Worm (Caenorhabditis elegans) whole organism, L1 larva: ENCODE results near the gene atg-16.1.

Experiments
- C16A3.4 ChIP-seq: fragments of 150-350 bp; optimal IDR thresholded peaks from 2 replicates; lab custom pipeline; 2014; ENCODE audit warnings: missing biosample characterization, missing genetic modification characterization
- F16B12.6 ChIP-seq: fragments of 150-350 bp; optimal IDR thresholded peaks from 2 replicates; lab custom pipeline; 2014; ENCODE audit warnings: missing biosample characterization, missing genetic modification characterization
- blmp-1 ChIP-seq: fragments of 150-350 bp; optimal IDR thresholded peaks from 2 replicates; lab custom pipeline; 2014; ENCODE audit warnings: missing biosample characterization, missing genetic modification characterization
- ceh-82 ChIP-seq, 3 experiments: fragments of 150-350 bp in 1 of 3; sonication (generic microtip) in 2 of 3; optimal IDR thresholded peaks; 2 replicates each; lab custom pipeline; 2014 to 2017; ENCODE audit warnings: missing biosample characterization in 3 of 3, missing genetic modification characterization in 3 of 3
- dpl-1 ChIP-seq, 3 experiments: fragments of 150-350 bp in 2 of 3; sonication (generic microtip) in 1 of 3; optimal IDR thresholded peaks; 2 replicates each; lab custom pipeline; 2014 to 2017; ENCODE audit warnings: missing biosample characterization in 3 of 3, missing genetic modification characterization in 3 of 3, missing genetic modification reagents in 3 of 3
- dsc-1 ChIP-seq: sonication (generic microtip); optimal IDR thresholded peaks from 2 replicates; lab custom pipeline; 2016; ENCODE audit warnings: mild to moderate bottlenecking, missing genetic modification characterization, missing compliant biosample characterization
- efl-1 ChIP-seq, 4 experiments: fragments of 150-350 bp; optimal IDR thresholded peaks in 3 of 4; peaks in 1 of 4; 1 replicate in 1 of 4; 2 replicates in 3 of 4; lab custom pipeline; 2014; ENCODE audit warnings: missing biosample characterization in 2 of 4, missing genetic modification characterization in 2 of 4, missing genetic modification reagents in 2 of 4
- egl-27 ChIP-seq, 2 experiments: fragments of 150-350 bp in 1 of 2; sonication (generic microtip); optimal IDR thresholded peaks; 3 replicates each; lab custom pipeline; 2017 to 2018; ENCODE audit warnings: missing biosample characterization in 2 of 2, missing genetic modification characterization in 2 of 2, missing genetic modification reagents in 2 of 2
- elt-3 ChIP-seq, 6 experiments: fragments of 150-350 bp in 1 of 6; sonication (generic microtip); optimal IDR thresholded peaks; 2 replicates each; lab custom pipeline; 2017 to 2018; ENCODE audit warnings: missing biosample characterization in 6 of 6, missing genetic modification characterization in 6 of 6, inconsistent platforms in 1 of 6
- fkh-8 ChIP-seq: sonication (generic microtip); optimal IDR thresholded peaks from 2 replicates; lab custom pipeline; 2016; ENCODE audit warnings: mild to moderate bottlenecking, missing genetic modification characterization, missing compliant biosample characterization
- hlh-17 ChIP-seq: fragments of 200-800 bp; sonication (Bioruptor generic); optimal IDR thresholded peaks from 2 replicates; lab custom pipeline; 2018; ENCODE audit warnings: missing genetic modification characterization, mild to moderate bottlenecking, missing compliant biosample characterization, moderate library complexity, borderline replicate concordance
- hlh-4 ChIP-seq: sonication (generic microtip); optimal IDR thresholded peaks from 2 replicates; lab custom pipeline; 2016; ENCODE audit warnings: mild to moderate bottlenecking, missing genetic modification characterization, missing compliant biosample characterization
- hpl-2 ChIP-seq: fragments of 150-350 bp; optimal IDR thresholded peaks from 2 replicates; lab custom pipeline; 2014; ENCODE audit warnings: missing biosample characterization, missing genetic modification reagents, missing genetic modification characterization
- irx-1 ChIP-seq: sonication (generic microtip); optimal IDR thresholded peaks from 2 replicates; lab custom pipeline; 2016; ENCODE audit warnings: missing genetic modification characterization, missing compliant biosample characterization
- jun-1 ChIP-seq: fragments of 150-350 bp; optimal IDR thresholded peaks from 2 replicates; lab custom pipeline; 2014; ENCODE audit warnings: missing biosample characterization, missing genetic modification reagents, missing genetic modification characterization
- lin-13 ChIP-seq: fragments of 150-350 bp; optimal IDR thresholded peaks from 2 replicates; lab custom pipeline; 2014; ENCODE audit warnings: missing biosample characterization, missing genetic modification reagents, missing genetic modification characterization
- lin-14 ChIP-seq: fragments of 200-800 bp; sonication (Bioruptor generic); optimal IDR thresholded peaks from 2 replicates; lab custom pipeline; 2018; ENCODE audit warnings: mild to moderate bottlenecking, missing genetic modification characterization, moderate library complexity, missing compliant biosample characterization
- lin-15B ChIP-seq: fragments of 150-350 bp; sonication (generic microtip); optimal IDR thresholded peaks from 3 replicates; lab custom pipeline; 2014; ENCODE audit warnings: missing biosample characterization, missing genetic modification characterization
- lin-35 ChIP-seq, 2 experiments: fragments of 150-350 bp; optimal IDR thresholded peaks; 2 replicates each; lab custom pipeline; 2014; ENCODE audit warnings: missing biosample characterization in 2 of 2, missing genetic modification characterization in 2 of 2, missing genetic modification reagents in 2 of 2
- lir-3 ChIP-seq: sonication (generic microtip); optimal IDR thresholded peaks from 2 replicates; lab custom pipeline; 2016; ENCODE audit warnings: mild to moderate bottlenecking, missing genetic modification characterization, moderate library complexity, missing compliant biosample characterization; ENCODE audit not compliant: poor library complexity
- lsy-2 ChIP-seq, 2 experiments: fragments of 150-350 bp; optimal IDR thresholded peaks; 2 replicates each; lab custom pipeline; 2014; ENCODE audit warnings: missing biosample characterization in 2 of 2, missing genetic modification characterization in 2 of 2
- mdl-1 ChIP-seq, 2 experiments: fragments of 150-350 bp; optimal IDR thresholded peaks; 2 replicates each; lab custom pipeline; 2014 to 2017; ENCODE audit warnings: missing biosample characterization in 2 of 2, missing genetic modification characterization in 2 of 2, inconsistent platforms in 1 of 2
- mep-1 ChIP-seq: fragments of 150-350 bp; optimal IDR thresholded peaks from 2 replicates; lab custom pipeline; 2014; ENCODE audit warnings: missing biosample characterization, missing genetic modification characterization
- nhr-12 ChIP-seq: sonication (generic microtip); optimal IDR thresholded peaks from 2 replicates; lab custom pipeline; 2017; ENCODE audit warnings: missing biosample characterization, missing genetic modification characterization
- nhr-19 ChIP-seq: fragments of 200-800 bp; sonication (Bioruptor generic); conservative IDR thresholded peaks from 2 replicates; pipeline ENCODE4 v1.3.6; 2022; ENCODE audit warnings: missing genetic modification characterization, missing compliant biosample characterization
- nhr-20 ChIP-seq: sonication (generic microtip); optimal IDR thresholded peaks from 2 replicates; lab custom pipeline; 2016; ENCODE audit warnings: mild to moderate bottlenecking, missing genetic modification characterization, missing compliant biosample characterization
- nhr-28 ChIP-seq: fragments of 150-350 bp; optimal IDR thresholded peaks from 2 replicates; lab custom pipeline; 2014; ENCODE audit warnings: missing biosample characterization, missing genetic modification characterization
- nhr-47 ChIP-seq: sonication (generic microtip); optimal IDR thresholded peaks from 2 replicates; lab custom pipeline; 2016; ENCODE audit warnings: mild to moderate bottlenecking, missing genetic modification characterization, moderate library complexity, missing compliant biosample characterization
- nhr-71 ChIP-seq: sonication (generic microtip); optimal IDR thresholded peaks from 2 replicates; lab custom pipeline; 2016; ENCODE audit warnings: mild to moderate bottlenecking, missing genetic modification characterization, moderate library complexity, missing compliant biosample characterization
- nhr-77 ChIP-seq: fragments of 150-350 bp; optimal IDR thresholded peaks from 2 replicates; lab custom pipeline; 2014; ENCODE audit warnings: missing biosample characterization, missing genetic modification characterization
- nhr-90 ChIP-seq: sonication (generic microtip); optimal IDR thresholded peaks from 2 replicates; lab custom pipeline; 2016; ENCODE audit warnings: mild to moderate bottlenecking, missing genetic modification characterization, missing compliant biosample characterization; ENCODE audit not compliant: poor library complexity
- pax-3 ChIP-seq: fragments of 200-800 bp; sonication (Bioruptor generic); optimal IDR thresholded peaks from 2 replicates; lab custom pipeline; 2018; ENCODE audit warnings: mild to moderate bottlenecking, missing genetic modification characterization, moderate library complexity, missing compliant biosample characterization
- rnt-1 ChIP-seq: sonication (generic microtip); optimal IDR thresholded peaks from 2 replicates; lab custom pipeline; 2016; ENCODE audit warnings: mild to moderate bottlenecking, missing genetic modification characterization, moderate library complexity, missing compliant biosample characterization
- skn-1 ChIP-seq: fragments of 150-350 bp; optimal IDR thresholded peaks from 2 replicates; lab custom pipeline; 2014; ENCODE audit warnings: missing biosample characterization, missing genetic modification characterization
- snu-23 ChIP-seq: sonication (generic microtip); optimal IDR thresholded peaks from 2 replicates; lab custom pipeline; 2016; ENCODE audit warnings: missing genetic modification characterization, missing compliant biosample characterization
- sox-4 ChIP-seq: sonication (generic microtip); optimal IDR thresholded peaks from 2 replicates; lab custom pipeline; 2016; ENCODE audit warnings: missing genetic modification characterization, missing compliant biosample characterization
- sptf-1 ChIP-seq: fragments of 150-350 bp; optimal IDR thresholded peaks from 2 replicates; lab custom pipeline; 2014; ENCODE audit warnings: missing biosample characterization, missing genetic modification characterization
- sup-37 ChIP-seq: fragments of 200-800 bp; sonication (Bioruptor generic); optimal IDR thresholded peaks from 2 replicates; lab custom pipeline; 2018; ENCODE audit warnings: mild to moderate bottlenecking, missing genetic modification characterization, missing compliant biosample characterization
- swsn-7 ChIP-seq: sonication (generic microtip); optimal IDR thresholded peaks from 2 replicates; lab custom pipeline; 2016; ENCODE audit warnings: missing genetic modification characterization, missing compliant biosample characterization
- tbx-2 ChIP-seq: sonication (generic microtip); optimal IDR thresholded peaks from 2 replicates; lab custom pipeline; 2016; ENCODE audit warnings: missing genetic modification characterization, missing compliant biosample characterization
- tlp-1 ChIP-seq: fragments of 150-350 bp; optimal IDR thresholded peaks from 2 replicates; lab custom pipeline; 2014; ENCODE audit warnings: missing biosample characterization, missing genetic modification characterization
- unc-130 ChIP-seq: fragments of 150-350 bp; optimal IDR thresholded peaks from 2 replicates; lab custom pipeline; 2017; ENCODE audit warnings: missing biosample characterization, missing genetic modification characterization, inconsistent platforms
- unc-30 ChIP-seq: sonication (generic microtip); optimal IDR thresholded peaks from 2 replicates; lab custom pipeline; 2017; ENCODE audit warnings: missing biosample characterization, missing genetic modification characterization
- vab-15 ChIP-seq: sonication (generic microtip); optimal IDR thresholded peaks from 2 replicates; lab custom pipeline; 2017; ENCODE audit warnings: missing genotype, mild to moderate bottlenecking, missing genetic modification characterization, missing compliant biosample characterization
- xbp-1 ChIP-seq: sonication (generic microtip); optimal IDR thresholded peaks from 2 replicates; lab custom pipeline; 2016; ENCODE audit warnings: missing genetic modification characterization, missing compliant biosample characterization

atg-16.1 gene

ce11 chrX:4462390-4462789, at the start of gene atg-16.1:
TSS of gene atg-16.1 (minus strand) at chrX:4462465.
- TF ChIP-seq nhr-28 (tag; lab: Kevin White, UChicago) (no peak), lin-35 (GFP tag; optimal IDR thresholded peaks at IDR 0.05; lab: Kevin White, UChicago) (peak; percentile 43 to 67), ceh-82 (tag; optimal IDR thresholded peaks at IDR 0.05; lab: Kevin White, UChicago) (peak in 2 of 3 experiments; percentile 21 to 52), skn-1 (tag; lab: Kevin White, UChicago) (peak; percentile 73), unc-30 (tag; lab: Kevin White, UChicago) (no peak), nhr-90 (peak; percentile 37), hlh-17 (no peak), egl-27 (tag; optimal IDR thresholded peaks at IDR 0.05; lab: Kevin White, UChicago) (no peak), dsc-1 (tag; lab: Kevin White, UChicago) (peak; percentile 56), C16A3.4 (peak; percentile 69), sox-4 (tag; lab: Kevin White, UChicago) (peak; percentile 7), lin-13 (peak; percentile 36), tlp-1 (tag; lab: Kevin White, UChicago) (no peak), jun-1 (peak; percentile 2), nhr-12 (tag; lab: Kevin White, UChicago) (no peak), nhr-77 (tag; lab: Kevin White, UChicago) (peak; percentile 37), nhr-20 (peak; percentile 70), nhr-71 (peak; percentile 73), rnt-1 (tag; lab: Kevin White, UChicago) (peak; percentile 25), lir-3 (tag; lab: Kevin White, UChicago) (no peak), pax-3 (tag; lab: Kevin White, UChicago) (no peak), lin-14 (GFP tag; lab: Kevin White, UChicago) (peak; percentile 87), nhr-47 (tag; lab: Kevin White, UChicago) (peak; percentile 66), dpl-1 (GFP tag; optimal IDR thresholded peaks at IDR 0.05; lab: Kevin White, UChicago) (peak; percentile 8 to 63 (median 34)), lsy-2 (tag; optimal IDR thresholded peaks at IDR 0.05; lab: Kevin White, UChicago) (peak; percentile 45 to 71), nhr-19 (peak; percentile 21; the same call in 1 of the 2 replicates), hlh-4 (tag; lab: Kevin White, UChicago) (no peak), unc-130 (tag; lab: Kevin White, UChicago) (peak; percentile 56), lin-15B (peak; percentile 27), tbx-2 (peak; percentile 47), F16B12.6 (tag; lab: Kevin White, UChicago) (peak; percentile 34), hpl-2 (GFP tag; lab: Kevin White, UChicago) (no peak), sup-37 (GFP tag; lab: Kevin White, UChicago) (no peak), swsn-7 (peak; percentile 67), vab-15 (tag; lab: Kevin White, UChicago) (no peak), mdl-1 (tag; optimal IDR thresholded peaks at IDR 0.05; lab: Kevin White, UChicago) (peak in 1 of 2 experiments; percentile 57), mep-1 (tag; lab: Kevin White, UChicago) (peak; percentile 87), xbp-1 (tag; lab: Kevin White, UChicago) (peak; percentile 81), irx-1 (tag; lab: Kevin White, UChicago) (no peak), snu-23 (GFP tag; lab: Kevin White, UChicago) (peak; percentile 73), blmp-1 (tag; lab: Kevin White, UChicago) (peak; percentile 60), efl-1 (optimal IDR thresholded peaks at IDR 0.05; lab: Kevin White, UChicago) (peak; percentile 32 to 45), efl-1 (GFP tag; optimal IDR thresholded peaks at IDR 0.05 in 1 of 2; lab: Kevin White, UChicago) (peak; percentile 25 to 94), sptf-1 (tag; lab: Kevin White, UChicago) (no peak), elt-3 (tag; optimal IDR thresholded peaks at IDR 0.05; lab: Kevin White, UChicago) (peak in 1 of 6 experiments; percentile 35), fkh-8 (tag; lab: Kevin White, UChicago) (peak; percentile 41)
